Fruit fly (Drosophila melanogaster) whole organism, adult: ENCODE results near the gene CG34461.

Experiments
- CG11617 ChIP-seq: fragments of 200-800 bp; sonication (Bioruptor generic); optimal IDR thresholded peaks from 2 replicates; lab custom pipeline; 2017; ENCODE audit warnings: mild to moderate bottlenecking, missing biosample characterization, missing genetic modification reagents, missing genetic modification characterization
- CG12768 ChIP-seq: fragments of 200-800 bp; sonication (Bioruptor generic); optimal IDR thresholded peaks from 2 replicates; lab custom pipeline; 2017; ENCODE audit warnings: missing biosample characterization, missing genetic modification characterization, mild to moderate bottlenecking, moderate library complexity, missing genetic modification reagents
- CG14711 ChIP-seq: fragments of 200-800 bp; sonication (Bioruptor generic); optimal IDR thresholded peaks from 2 replicates; lab custom pipeline; 2018; ENCODE audit warnings: missing biosample characterization, mild to moderate bottlenecking, missing genetic modification characterization, moderate library complexity
- CG1620 ChIP-seq: fragments of 200-800 bp; sonication (Bioruptor generic); optimal IDR thresholded peaks from 2 replicates; lab custom pipeline; 2016; ENCODE audit warnings: missing biosample characterization, missing genetic modification characterization
- CG33017 ChIP-seq: fragments of 200-800 bp; sonication (Bioruptor generic); optimal IDR thresholded peaks from 2 replicates; lab custom pipeline; 2018; ENCODE audit warnings: missing biosample characterization, mild to moderate bottlenecking, missing genetic modification characterization, moderate library complexity
- CG5204 ChIP-seq: fragments of 200-800 bp; sonication (Bioruptor generic); optimal IDR thresholded peaks from 2 replicates; lab custom pipeline; 2016; ENCODE audit warnings: missing biosample characterization, missing genetic modification characterization
- CG7045 ChIP-seq: fragments of 200-800 bp; sonication (Bioruptor generic); optimal IDR thresholded peaks from 2 replicates; lab custom pipeline; 2017; ENCODE audit warnings: missing biosample characterization, mild to moderate bottlenecking, missing genetic modification characterization
- CG7101 ChIP-seq: fragments of 200-800 bp; sonication (Bioruptor generic); optimal IDR thresholded peaks from 2 replicates; lab custom pipeline; 2018; ENCODE audit warnings: missing biosample characterization, mild to moderate bottlenecking, missing genetic modification characterization, moderate library complexity
- Clk ChIP-seq: fragments of 200-800 bp; sonication (Bioruptor generic); optimal IDR thresholded peaks from 2 replicates; lab custom pipeline; 2017; ENCODE audit warnings: missing biosample characterization, missing genetic modification characterization
- Crg-1 ChIP-seq: fragments of 200-800 bp; sonication (Bioruptor generic); optimal IDR thresholded peaks from 2 replicates; lab custom pipeline; 2016; ENCODE audit warnings: missing biosample characterization, missing genetic modification characterization
- Hr96 ChIP-seq: fragments of 200-800 bp; sonication (Bioruptor generic); optimal IDR thresholded peaks from 2 replicates; lab custom pipeline; 2016; ENCODE audit warnings: missing biosample characterization, missing genetic modification characterization
- Mnt ChIP-seq: fragments of 200-800 bp; sonication (Bioruptor generic); optimal IDR thresholded peaks from 2 replicates; lab custom pipeline; 2016; ENCODE audit warnings: missing biosample characterization, mild to moderate bottlenecking, missing genetic modification characterization
- bab1 ChIP-seq: fragments of 200-800 bp; sonication (Bioruptor generic); optimal IDR thresholded peaks from 3 replicates; lab custom pipeline; 2019; ENCODE audit warnings: missing biosample characterization, mild to moderate bottlenecking, missing genetic modification characterization, moderate library complexity
- cic ChIP-seq: fragments of 200-800 bp; sonication (Bioruptor generic); optimal IDR thresholded peaks from 2 replicates; lab custom pipeline; 2017; ENCODE audit warnings: missing biosample characterization, mild to moderate bottlenecking, missing genetic modification characterization, moderate library complexity
- cnc ChIP-seq, 2 experiments: fragments of >200 bp; optimal IDR thresholded peaks; 2 replicates each; lab custom pipeline; 2017
- kay ChIP-seq: fragments of 200-800 bp; sonication (Bioruptor generic); peaks from one replicate; lab custom pipeline; 2016; ENCODE audit warnings: missing biosample characterization, missing genetic modification characterization, borderline replicate concordance
- ovo ChIP-seq: fragments of 200-800 bp; sonication (Bioruptor generic); optimal IDR thresholded peaks from 2 replicates; lab custom pipeline; 2016; ENCODE audit warnings: missing biosample characterization, missing genetic modification characterization
- pad ChIP-seq: fragments of 200-800 bp; sonication (Bioruptor generic); optimal IDR thresholded peaks from 3 replicates; lab custom pipeline; 2017; ENCODE audit warnings: missing biosample characterization, missing genetic modification characterization, mild to moderate bottlenecking, moderate library complexity, missing genetic modification reagents
- tj ChIP-seq: fragments of 200-800 bp; sonication (Bioruptor generic); optimal IDR thresholded peaks from 3 replicates; lab custom pipeline; 2017; ENCODE audit warnings: missing biosample characterization, mild to moderate bottlenecking, missing genetic modification characterization, moderate library complexity
- toe ChIP-seq: fragments of 200-800 bp; sonication (Bioruptor generic); optimal IDR thresholded peaks from 2 replicates; lab custom pipeline; 2016; ENCODE audit warnings: missing biosample characterization, missing genetic modification characterization

Gene CG34461

dm6 chr3L:8303912-8304311 is 21.7 kb upstream of the CG34461 start, which contains the start of the genes CG7194 and Sbp2:
Gene CG7194 (minus strand): TSS chr3L:8304059.
Gene Sbp2 (plus strand): TSS chr3L:8304157.
- TF ChIP-seq bab1 (GFP tag; lab: Kevin White, UChicago): peak; percentile 15
- TF ChIP-seq tj: no peak
- TF ChIP-seq CG5204 (GFP tag; lab: Kevin White, UChicago): no peak
- no peak for TF ChIP-seq cnc (optimal IDR thresholded peaks at IDR 0.05; lab: Kevin White, UChicago)
- TF ChIP-seq CG7101 (tag; lab: Kevin White, UChicago): no peak
- TF ChIP-seq CG33017 (tag; lab: Kevin White, UChicago): peak; percentile 25
- TF ChIP-seq CG11617 (GFP tag; lab: Kevin White, UChicago): peak; percentile 9
- TF ChIP-seq CG12768 (GFP tag; lab: Kevin White, UChicago): peak; percentile 18
- no peak for TF ChIP-seq Clk (GFP tag; lab: Kevin White, UChicago)

- TF ChIP-seq Clk (GFP tag; lab: Kevin White, UChicago) (no peak), pad (GFP tag; lab: Kevin White, UChicago) (no peak), Hr96 (GFP tag; lab: Kevin White, UChicago) (no peak), Crg-1 (no peak), Mnt (GFP tag; lab: Kevin White, UChicago) (no peak), CG11617 (GFP tag; lab: Kevin White, UChicago) (no peak), CG12768 (GFP tag; lab: Kevin White, UChicago) (no peak), CG1620 (GFP tag; lab: Kevin White, UChicago) (no peak), CG14711 (no peak), CG7045 (GFP tag; lab: Kevin White, UChicago) (no peak)
These were observed 18.8 kb upstream of the CG34461 start, which contains the start of gene Gr66a for dm6 chr3L:8306880-8307279. Gene Gr66a (minus strand): TSS chr3L:8306980.

DNA sequence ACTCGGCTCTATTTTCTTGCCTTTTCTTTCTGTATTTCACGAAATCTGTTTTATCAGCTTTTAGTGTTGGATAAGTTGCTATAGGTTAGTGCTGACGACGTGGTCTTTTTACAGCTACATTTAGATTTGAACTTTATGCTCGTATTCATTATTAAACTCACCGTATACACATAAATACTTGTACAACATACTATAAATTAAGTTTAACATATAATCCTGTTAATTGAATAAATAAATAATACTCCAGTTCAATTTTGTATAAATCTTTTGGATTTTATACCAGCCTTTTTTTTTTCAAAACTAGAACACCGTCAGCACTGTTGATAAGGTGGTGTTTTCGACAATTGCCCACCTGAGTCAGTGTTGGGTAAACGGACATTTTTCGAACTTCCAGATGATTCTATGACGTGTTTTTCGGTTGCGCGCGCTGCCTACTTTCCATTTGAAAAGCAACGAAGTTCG is 16.7 kb upstream of the CG34461 start, which contains the start of gene BI-1:
Gene BI-1 (minus strand): TSS at position 51 of the 462 bp plus-strand sequence.
- peak; percentile 80 for TF ChIP-seq CG33017 (tag; lab: Kevin White, UChicago)
- TF ChIP-seq CG11617 (GFP tag; lab: Kevin White, UChicago): peak; percentile 78
- no peak for TF ChIP-seq cnc (optimal IDR thresholded peaks at IDR 0.05; lab: Kevin White, UChicago)
- peak; percentile 72 for TF ChIP-seq CG14711
- TF ChIP-seq Hr96 (GFP tag; lab: Kevin White, UChicago): no peak
- TF ChIP-seq kay (GFP tag; lab: Kevin White, UChicago): peak; percentile 98
- peak; percentile 80 for TF ChIP-seq CG7045 (GFP tag; lab: Kevin White, UChicago)
- peak; percentile 79 for TF ChIP-seq CG1620 (GFP tag; lab: Kevin White, UChicago)
- no peak for TF ChIP-seq CG5204 (GFP tag; lab: Kevin White, UChicago)
- peak; percentile 89 for TF ChIP-seq CG12768 (GFP tag; lab: Kevin White, UChicago)
- peak; percentile 28 for TF ChIP-seq ovo (GFP tag; lab: Kevin White, UChicago)
- peak; percentile 28 for TF ChIP-seq cic (GFP tag; lab: Kevin White, UChicago)
- peak; percentile 82 for TF ChIP-seq Crg-1
- TF ChIP-seq Clk (GFP tag; lab: Kevin White, UChicago): peak; percentile 81
- no peak for TF ChIP-seq toe
- peak; percentile 87 for TF ChIP-seq pad (GFP tag; lab: Kevin White, UChicago)
- TF ChIP-seq bab1 (GFP tag; lab: Kevin White, UChicago): peak; percentile 59
- peak; percentile 76 for TF ChIP-seq tj
- peak; percentile 90 for TF ChIP-seq CG7101 (tag; lab: Kevin White, UChicago)
- TF ChIP-seq Mnt (GFP tag; lab: Kevin White, UChicago): peak; percentile 69

DNA sequence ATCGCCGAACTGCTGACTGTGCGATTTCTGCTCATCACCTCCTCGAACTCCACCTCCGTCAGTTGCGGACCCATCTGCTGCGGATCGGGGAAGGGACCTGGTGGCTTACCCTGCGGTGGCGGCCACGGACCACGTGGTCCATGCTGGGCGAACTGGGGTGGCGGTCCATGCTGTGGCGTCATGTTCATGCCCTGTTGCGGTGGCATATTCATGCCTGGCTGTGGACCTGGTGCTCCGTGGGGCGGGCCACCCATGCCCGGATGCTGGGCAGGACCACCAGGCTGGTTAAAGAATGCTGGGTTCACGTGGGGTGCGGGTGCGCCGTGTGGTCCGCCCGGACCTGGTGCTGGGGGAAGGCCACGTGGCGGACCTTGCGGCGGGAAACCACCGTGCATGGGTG is 13.4 kb upstream of the CG34461 start:
- TF ChIP-seq CG5204 (GFP tag; lab: Kevin White, UChicago): no peak
- no peak for TF ChIP-seq Mnt (GFP tag; lab: Kevin White, UChicago)
- TF ChIP-seq kay (GFP tag; lab: Kevin White, UChicago): no peak
- no peak for TF ChIP-seq toe
- no peak for TF ChIP-seq ovo (GFP tag; lab: Kevin White, UChicago)
- no peak for TF ChIP-seq CG12768 (GFP tag; lab: Kevin White, UChicago)
- TF ChIP-seq CG1620 (GFP tag; lab: Kevin White, UChicago): no peak
- TF ChIP-seq pad (GFP tag; lab: Kevin White, UChicago): no peak
- TF ChIP-seq CG14711: no peak
- no peak for TF ChIP-seq tj
- TF ChIP-seq cnc (optimal IDR thresholded peaks at IDR 0.05; lab: Kevin White, UChicago): no peak
- TF ChIP-seq CG7101 (tag; lab: Kevin White, UChicago): no peak
- no peak for TF ChIP-seq CG7045 (GFP tag; lab: Kevin White, UChicago)
- TF ChIP-seq Clk (GFP tag; lab: Kevin White, UChicago): no peak
- no peak for TF ChIP-seq CG11617 (GFP tag; lab: Kevin White, UChicago)

dm6 chr3L:8314788-8315140 is 10.9 kb upstream of the CG34461 start:
- TF ChIP-seq Crg-1 (no peak), Hr96 (GFP tag; lab: Kevin White, UChicago) (no peak), pad (GFP tag; lab: Kevin White, UChicago) (no peak)

dm6 chr3L:8315141-8315816 is 10.4 kb upstream of the CG34461 start, which contains the start of gene Cpsf6:
Gene Cpsf6 (minus strand): TSS chr3L:8315502.
- TF ChIP-seq Clk (GFP tag; lab: Kevin White, UChicago) (no peak), bab1 (GFP tag; lab: Kevin White, UChicago) (peak; percentile 71), kay (GFP tag; lab: Kevin White, UChicago) (peak; percentile 71), Mnt (GFP tag; lab: Kevin White, UChicago) (peak; percentile 74), CG5204 (GFP tag; lab: Kevin White, UChicago) (no peak), CG7045 (GFP tag; lab: Kevin White, UChicago) (no peak), cnc (optimal IDR thresholded peaks at IDR 0.05; lab: Kevin White, UChicago) (no peak), CG12768 (GFP tag; lab: Kevin White, UChicago) (no peak), cic (GFP tag; lab: Kevin White, UChicago) (no peak), CG33017 (tag; lab: Kevin White, UChicago) (peak; percentile 13), CG11617 (GFP tag; lab: Kevin White, UChicago) (peak; percentile 25), CG14711 (peak; percentile 56), Crg-1 (peak; percentile 51), tj (peak; percentile 62), CG1620 (GFP tag; lab: Kevin White, UChicago) (peak; percentile 6), pad (GFP tag; lab: Kevin White, UChicago) (peak; percentile 56), Hr96 (GFP tag; lab: Kevin White, UChicago) (peak; percentile 2), ovo (GFP tag; lab: Kevin White, UChicago) (peak; percentile 26), toe (peak; percentile 50), CG7101 (tag; lab: Kevin White, UChicago) (peak; percentile 34)
